Fruit fly (Drosophila melanogaster) whole organism, embryonic: ENCODE data around the gene Snm1.

Source experiments
- Asciz ChIP-seq: fragments of 200-800 bp; sonication (Bioruptor generic); optimal IDR thresholded peaks from 2 replicates; lab custom pipeline; 2017; ENCODE audit warnings: missing biosample characterization, mild to moderate bottlenecking, missing genetic modification characterization, missing genetic modification reagents
- Atf3 ChIP-seq: fragments of 200-800 bp; sonication (Bioruptor generic); optimal IDR thresholded peaks from 3 replicates; lab custom pipeline; 2016; ENCODE audit warnings: missing biosample characterization, missing genetic modification characterization
- Atf6 ChIP-seq: fragments of 200-800 bp; sonication (Bioruptor generic); IDR thresholded peaks from 2 replicates; pipeline ENCODE4 v1.3.6; 2022; ENCODE audit warnings: missing biosample characterization, missing genetic modification characterization
- BEAF-32 ChIP-seq: fragments of 200-800 bp; sonication (Bioruptor generic); optimal IDR thresholded peaks from 3 replicates; lab custom pipeline; 2017; ENCODE audit warnings: missing biosample characterization, missing genetic modification characterization, mild to moderate bottlenecking, moderate library complexity, missing genetic modification reagents
- Bgb ChIP-seq: fragments of 200-800 bp; sonication (Bioruptor generic); IDR thresholded peaks from 2 replicates; pipeline ENCODE4 v1.3.6; 2022; ENCODE audit warnings: missing biosample characterization, missing genetic modification characterization; ENCODE audit not compliant: partially characterized antibody
- CG10543 ChIP-seq: fragments of 200-800 bp; sonication (Bioruptor generic); optimal IDR thresholded peaks from 3 replicates; lab custom pipeline; 2017; ENCODE audit warnings: missing biosample characterization, mild to moderate bottlenecking, missing genetic modification characterization, moderate library complexity
- CG10565 ChIP-seq: fragments of 200-800 bp; sonication (Bioruptor generic); optimal IDR thresholded peaks from 3 replicates; lab custom pipeline; 2016; ENCODE audit warnings: missing biosample characterization, mild to moderate bottlenecking, missing genetic modification characterization
- CG12744 ChIP-seq: fragments of 200-800 bp; sonication (Bioruptor generic); optimal IDR thresholded peaks from 2 replicates; lab custom pipeline; 2016; ENCODE audit warnings: missing biosample characterization, missing genetic modification characterization
- CG15269 ChIP-seq: fragments of 200-800 bp; sonication (Bioruptor generic); optimal IDR thresholded peaks from 2 replicates; lab custom pipeline; 2018; ENCODE audit warnings: missing biosample characterization, mild to moderate bottlenecking, missing genetic modification characterization, moderate library complexity
- CG15514 ChIP-seq: fragments of 200-800 bp; sonication (Bioruptor generic); optimal IDR thresholded peaks from 3 replicates; lab custom pipeline; 2017; ENCODE audit warnings: missing biosample characterization, missing genetic modification characterization, mild to moderate bottlenecking, moderate library complexity, missing genetic modification reagents
- CG17912 ChIP-seq: fragments of 200-800 bp; sonication (Bioruptor generic); optimal IDR thresholded peaks from 2 replicates; lab custom pipeline; 2018; ENCODE audit warnings: missing biosample characterization, mild to moderate bottlenecking, missing genetic modification characterization
- CG18619 ChIP-seq: fragments of 200-800 bp; sonication (Bioruptor generic); optimal IDR thresholded peaks from 3 replicates; lab custom pipeline; 2017; ENCODE audit warnings: missing biosample characterization, mild to moderate bottlenecking, missing genetic modification characterization
- CG2199 ChIP-seq: fragments of 200-800 bp; sonication (Bioruptor generic); IDR thresholded peaks from 3 replicates; pipeline ENCODE4 v1.3.6; 2022; ENCODE audit warnings: missing biosample characterization, missing genetic modification characterization
- CG2202 ChIP-seq: fragments of 200-800 bp; sonication (Bioruptor generic); optimal IDR thresholded peaks from 2 replicates; lab custom pipeline; 2018; ENCODE audit warnings: missing biosample characterization, mild to moderate bottlenecking, missing genetic modification characterization
- CG34224 ChIP-seq: fragments of 200-800 bp; sonication (Bioruptor generic); IDR thresholded peaks from 3 replicates; pipeline ENCODE4 v1.3.6; 2022; ENCODE audit warnings: missing biosample characterization, missing genetic modification characterization; ENCODE audit not compliant: partially characterized antibody
- CG3838 ChIP-seq: fragments of 200-800 bp; sonication (Bioruptor generic); optimal IDR thresholded peaks from 3 replicates; lab custom pipeline; 2016; ENCODE audit warnings: missing biosample characterization, missing genetic modification characterization
- CG4707 ChIP-seq: fragments of 200-800 bp; sonication (Bioruptor generic); optimal IDR thresholded peaks from 2 replicates; lab custom pipeline; 2018; ENCODE audit warnings: missing biosample characterization, mild to moderate bottlenecking, missing genetic modification characterization, moderate library complexity
- CG6813 ChIP-seq: fragments of 200-800 bp; sonication (Bioruptor generic); optimal IDR thresholded peaks from 2 replicates; lab custom pipeline; 2017; ENCODE audit warnings: missing biosample characterization, missing genetic modification characterization, mild to moderate bottlenecking, moderate library complexity, missing genetic modification reagents
- CG7745 ChIP-seq: fragments of 200-800 bp; sonication (Bioruptor generic); optimal IDR thresholded peaks from 2 replicates; lab custom pipeline; 2018; ENCODE audit warnings: missing biosample characterization, mild to moderate bottlenecking, missing genetic modification characterization, moderate library complexity
- CG8924 ChIP-seq: fragments of 200-800 bp; optimal IDR thresholded peaks from 3 replicates; lab custom pipeline; 2019; ENCODE audit warnings: missing biosample characterization, mild to moderate bottlenecking, missing genetic modification characterization, moderate library complexity
- Doc2 ChIP-seq: fragments of 200-800 bp; sonication (Bioruptor generic); IDR thresholded peaks from 2 replicates; pipeline ENCODE4 v1.3.6; 2022; ENCODE audit warnings: missing biosample characterization, missing genetic modification characterization
- E2f1 ChIP-seq: fragments of 200-800 bp; sonication (Bioruptor generic); IDR thresholded peaks from 2 replicates; pipeline ENCODE4 v1.3.6; 2022; ENCODE audit warnings: missing biosample characterization, missing genetic modification characterization
- Fer3 ChIP-seq: fragments of 200-800 bp; sonication (Bioruptor generic); optimal IDR thresholded peaks from 2 replicates; lab custom pipeline; 2018; ENCODE audit warnings: missing biosample characterization, mild to moderate bottlenecking, missing genetic modification characterization, moderate library complexity
- HLHmδ ChIP-seq: fragments of 200-800 bp; sonication (Bioruptor generic); optimal IDR thresholded peaks from 2 replicates; lab custom pipeline; 2018; ENCODE audit warnings: missing biosample characterization, mild to moderate bottlenecking, missing genetic modification characterization, moderate library complexity
- Hmr ChIP-seq: fragments of 200-800 bp; sonication (Bioruptor generic); optimal IDR thresholded peaks from 3 replicates; lab custom pipeline; 2017; ENCODE audit warnings: mild to moderate bottlenecking, missing biosample characterization, missing genetic modification reagents, missing genetic modification characterization
- Kr ChIP-seq: fragments of 200-800 bp; sonication (Bioruptor generic); optimal IDR thresholded peaks from 2 replicates; lab custom pipeline; 2017; ENCODE audit warnings: missing biosample characterization, mild to moderate bottlenecking, missing genetic modification characterization
- NK7.1 ChIP-seq: fragments of 200-800 bp; sonication (Bioruptor generic); optimal IDR thresholded peaks from 3 replicates; lab custom pipeline; 2016; ENCODE audit warnings: missing biosample characterization, missing genetic modification characterization
- Ssrp ChIP-seq: fragments of 200-800 bp; sonication (Bioruptor generic); optimal IDR thresholded peaks from 2 replicates; lab custom pipeline; 2018; ENCODE audit warnings: missing biosample characterization, mild to moderate bottlenecking, missing genetic modification characterization, moderate library complexity
- Vsx1 ChIP-seq: fragments of 200-800 bp; sonication (Bioruptor generic); optimal IDR thresholded peaks from 2 replicates; lab custom pipeline; 2017; ENCODE audit warnings: missing biosample characterization, mild to moderate bottlenecking, missing genetic modification characterization, missing genetic modification reagents
- Xrp1 ChIP-seq: fragments of 200-800 bp; sonication (Bioruptor generic); IDR thresholded peaks from 2 replicates; pipeline ENCODE4 v1.3.6; 2022; ENCODE audit warnings: missing biosample characterization, missing genetic modification characterization
- ac ChIP-seq: fragments of 200-800 bp; sonication (Bioruptor generic); optimal IDR thresholded peaks from 3 replicates; lab custom pipeline; 2017; ENCODE audit warnings: missing biosample characterization, mild to moderate bottlenecking, missing genetic modification characterization
- ato ChIP-seq: fragments of 200-800 bp; sonication (Bioruptor generic); IDR thresholded peaks from 2 replicates; pipeline ENCODE4 v1.3.6; 2022; ENCODE audit warnings: missing biosample characterization, missing genetic modification characterization; ENCODE audit not compliant: partially characterized antibody
- bigmax ChIP-seq: fragments of 200-800 bp; sonication (Bioruptor generic); optimal IDR thresholded peaks from 2 replicates; lab custom pipeline; 2018; ENCODE audit warnings: missing biosample characterization, mild to moderate bottlenecking, missing genetic modification characterization
- btn ChIP-seq: fragments of 200-800 bp; sonication (Bioruptor generic); optimal IDR thresholded peaks from 2 replicates; lab custom pipeline; 2016; ENCODE audit warnings: missing biosample characterization, missing genetic modification characterization
- dysf ChIP-seq: fragments of 200-800 bp; sonication (Bioruptor generic); IDR thresholded peaks from 3 replicates; pipeline ENCODE4 v1.3.6; 2022; ENCODE audit warnings: missing biosample characterization, missing genetic modification characterization
- en ChIP-seq: fragments of 200-800 bp; sonication (Bioruptor generic); optimal IDR thresholded peaks from 2 replicates; lab custom pipeline; 2016; ENCODE audit warnings: missing biosample characterization, missing genetic modification characterization
- esg ChIP-seq: fragments of 200-800 bp; sonication (Bioruptor generic); conservative IDR thresholded peaks from 2 replicates; pipeline ENCODE4 v1.3.6; 2022; ENCODE audit warnings: missing biosample characterization, missing genetic modification characterization
- gsb ChIP-seq: fragments of 200-800 bp; sonication (Bioruptor generic); IDR thresholded peaks from 2 replicates; pipeline ENCODE4 v1.3.6; 2022; ENCODE audit warnings: missing biosample characterization, missing genetic modification characterization
- inv ChIP-seq: fragments of 200-800 bp; sonication (Bioruptor generic); IDR thresholded peaks from 2 replicates; pipeline ENCODE4 v1.3.6; 2022; ENCODE audit warnings: missing biosample characterization, missing genetic modification characterization; ENCODE audit not compliant: partially characterized antibody
- luna ChIP-seq: fragments of 200-800 bp; sonication (Bioruptor generic); optimal IDR thresholded peaks from 2 replicates; lab custom pipeline; 2016; ENCODE audit warnings: missing biosample characterization, missing genetic modification characterization
- pan ChIP-seq, 4 experiments: fragments of >200 bp in 3 of 4; fragments of 200-800 bp in 1 of 4; sonication (Bioruptor generic) in 1 of 4; optimal IDR thresholded peaks in 3 of 4; IDR thresholded peaks in 1 of 4; 2 replicates each; pipeline versions ENCODE4 v1.3.6 to Lab custom; 2017 to 2022; ENCODE audit warnings: missing biosample characterization in 2 of 4, missing genetic modification characterization in 2 of 4, mixed read lengths in 1 of 4
- repo ChIP-seq: fragments of 200-800 bp; sonication (Bioruptor generic); optimal IDR thresholded peaks from 2 replicates; lab custom pipeline; 2016; ENCODE audit warnings: missing biosample characterization, missing genetic modification characterization
- row ChIP-seq: fragments of 200-800 bp; sonication (Bioruptor generic); IDR thresholded peaks from 3 replicates; pipeline ENCODE4 v1.3.6; 2022; ENCODE audit warnings: missing biosample characterization, missing genetic modification characterization
- scrt ChIP-seq: fragments of 200-800 bp; sonication (Bioruptor generic); optimal IDR thresholded peaks from 2 replicates; lab custom pipeline; 2018; ENCODE audit warnings: missing biosample characterization, mild to moderate bottlenecking, missing genetic modification characterization, moderate library complexity
- sim ChIP-seq: fragments of 200-800 bp; sonication (Bioruptor generic); IDR thresholded peaks from 2 replicates; pipeline ENCODE4 v1.3.6; 2022; ENCODE audit warnings: missing biosample characterization, missing genetic modification characterization
- slp2 ChIP-seq: fragments of 200-800 bp; sonication (Bioruptor generic); optimal IDR thresholded peaks from 2 replicates; lab custom pipeline; 2016; ENCODE audit warnings: missing biosample characterization, missing genetic modification characterization
- ttk ChIP-seq: fragments of 200-800 bp; sonication (Bioruptor generic); IDR thresholded peaks from 2 replicates; pipeline ENCODE4 v2.1.2; 2022; ENCODE audit warnings: missing biosample characterization, missing genetic modification characterization
- usp ChIP-seq: fragments of >200 bp; optimal IDR thresholded peaks from 2 replicates; lab custom pipeline; 2017; ENCODE audit warnings: missing biosample characterization, missing genetic modification characterization
- zfh1 ChIP-seq: fragments of 200-800 bp; sonication (Bioruptor generic); IDR thresholded peaks from 3 replicates; pipeline ENCODE4 v1.3.6; 2022; ENCODE audit warnings: missing biosample characterization, missing genetic modification characterization
- zfh2 ChIP-seq: fragments of 200-800 bp; sonication (Bioruptor generic); optimal IDR thresholded peaks from 2 replicates; lab custom pipeline; 2016; ENCODE audit warnings: missing biosample characterization, missing genetic modification characterization

The Snm1 gene

dm6 chr3R:5518627-5519026 lies 36.3 kb upstream of the Snm1 start (continued):
- TF ChIP-seq E2f1 (GFP tag; lab: Robert Waterston, UW) (no peak), inv (GFP tag; lab: Robert Waterston, UW) (no peak), pan (optimal IDR thresholded peaks at IDR 0.05; lab: Kevin White, UChicago) (no peak), pan (GFP tag; optimal IDR thresholded peaks at IDR 0.05 in 1 of 2, IDR thresholded peaks at IDR 0.05 in 1 of 2) (peak in 1 of 2 experiments; percentile 66), repo (GFP tag; lab: Kevin White, UChicago) (peak; percentile 40), NK7.1 (GFP tag; lab: Kevin White, UChicago) (no peak), CG12744 (GFP tag; lab: Kevin White, UChicago) (peak; percentile 5), Bgb (GFP tag; lab: Robert Waterston, UW) (no peak), scrt (GFP tag; lab: Kevin White, UChicago) (no peak), CG15514 (GFP tag; lab: Kevin White, UChicago) (no peak), Vsx1 (no peak), dysf (peak; percentile 60; the same call in 2 of the 3 replicates), Asciz (GFP tag; lab: Kevin White, UChicago) (peak; percentile 10), Hmr (GFP tag; lab: Kevin White, UChicago) (peak; percentile 2), Ssrp (peak; percentile 60), CG34224 (no peak), gsb (no peak), CG15269 (tag; lab: Kevin White, UChicago) (peak; percentile 54), Fer3 (tag; lab: Kevin White, UChicago) (peak; percentile 15), ac (GFP tag; lab: Kevin White, UChicago) (no peak), sim (0 out of 2 replicates have a peak, but pooled peaks have one; percentile 32), Kr (GFP tag; lab: Kevin White, UChicago) (no peak), Atf6 (GFP tag; lab: Robert Waterston, UW) (0 out of 2 replicates have a peak, but pooled peaks have one; percentile 18), BEAF-32 (GFP tag; lab: Kevin White, UChicago) (no peak), CG2199 (GFP tag; lab: Robert Waterston, UW) (no peak), Atf3 (GFP tag; lab: Kevin White, UChicago) (peak; percentile 15), Xrp1 (GFP tag; lab: Robert Waterston, UW) (peak; percentile 57), CG10543 (GFP tag; lab: Kevin White, UChicago) (no peak), luna (GFP tag; lab: Kevin White, UChicago) (no peak), ato (GFP tag; lab: Robert Waterston, UW) (no peak), esg (GFP tag; lab: Robert Waterston, UW) (peak; percentile 34; the same call in 1 of the 2 replicates), CG6813 (no peak), bigmax (no peak), slp2 (GFP tag; lab: Kevin White, UChicago) (peak; percentile 43), HLHmδ (GFP tag; lab: Kevin White, UChicago) (peak; percentile 43), CG2202 (tag; lab: Kevin White, UChicago) (peak; percentile 36), zfh2 (GFP tag; lab: Kevin White, UChicago) (peak; percentile 36), CG10565 (GFP tag; lab: Kevin White, UChicago) (no peak), btn (GFP tag; lab: Kevin White, UChicago) (no peak), CG7745 (tag; lab: Kevin White, UChicago) (peak; percentile 85), CG18619 (GFP tag; lab: Kevin White, UChicago) (no peak), CG4707 (GFP tag; lab: Kevin White, UChicago) (peak; percentile 2), en (GFP tag; lab: Kevin White, UChicago) (no peak), row (GFP tag; lab: Robert Waterston, UW) (peak; percentile 61), CG3838 (GFP tag; lab: Kevin White, UChicago) (no peak), CG8924 (tag; lab: Kevin White, UChicago) (peak; percentile 41), zfh1 (GFP tag; lab: Robert Waterston, UW) (peak; percentile 72), ttk (GFP tag; lab: Robert Waterston, UW) (peak; percentile 68), usp (no peak), Doc2 (GFP tag; lab: Robert Waterston, UW) (no peak), CG17912 (GFP tag; lab: Kevin White, UChicago) (no peak)
